Fruit fly (Drosophila melanogaster) whole organism, pupa: ENCODE data around the gene Prestin.

ENCODE experiments used
- CG10348 ChIP-seq: fragments of 200-800 bp; sonication (Bioruptor generic); IDR thresholded peaks from 2 replicates; pipeline ENCODE4 v1.3.6; 2022; ENCODE audit warnings: missing biosample characterization, missing genetic modification characterization
- CG13204 ChIP-seq: fragments of 200-800 bp; sonication (Bioruptor generic); optimal IDR thresholded peaks from 2 replicates; lab custom pipeline; 2018; ENCODE audit warnings: missing biosample characterization, mild to moderate bottlenecking, missing genetic modification characterization, moderate library complexity
- CG14655 ChIP-seq: fragments of 200-800 bp; sonication (Bioruptor generic); optimal IDR thresholded peaks from 3 replicates; lab custom pipeline; 2017; ENCODE audit warnings: mild to moderate bottlenecking, missing biosample characterization, missing genetic modification reagents, missing genetic modification characterization
- CG32121 ChIP-seq: fragments of 200-800 bp; sonication (Bioruptor generic); IDR thresholded peaks from 2 replicates; pipeline ENCODE4 v1.3.6; 2022; ENCODE audit warnings: missing biosample characterization, missing genetic modification characterization
- CG34367 ChIP-seq: fragments of 200-800 bp; sonication (Bioruptor generic); optimal IDR thresholded peaks from 2 replicates; lab custom pipeline; 2018; ENCODE audit warnings: missing biosample characterization, mild to moderate bottlenecking, missing genetic modification characterization
- CG9948 ChIP-seq: fragments of 200-800 bp; sonication (Bioruptor generic); optimal IDR thresholded peaks from 2 replicates; lab custom pipeline; 2018; ENCODE audit warnings: missing biosample characterization, mild to moderate bottlenecking, missing genetic modification characterization, moderate library complexity
- D1 ChIP-seq: fragments of 200-800 bp; sonication (Bioruptor generic); optimal IDR thresholded peaks from 2 replicates; lab custom pipeline; 2018; ENCODE audit warnings: missing biosample characterization, mild to moderate bottlenecking, missing genetic modification characterization, moderate library complexity
- Ets98B ChIP-seq: fragments of 200-800 bp; sonication (Bioruptor generic); IDR thresholded peaks from 2 replicates; pipeline ENCODE4 v1.3.6; 2022; ENCODE audit warnings: missing biosample characterization, missing genetic modification characterization
- Pif1B ChIP-seq: fragments of 200-800 bp; sonication (Bioruptor generic); optimal IDR thresholded peaks from 3 replicates; lab custom pipeline; 2016; ENCODE audit warnings: missing biosample characterization, missing genetic modification characterization
- gl ChIP-seq: fragments of 200-800 bp; sonication (Bioruptor generic); optimal IDR thresholded peaks from 2 replicates; lab custom pipeline; 2018; ENCODE audit warnings: missing biosample characterization, mild to moderate bottlenecking, missing genetic modification characterization
- rn ChIP-seq: fragments of 200-800 bp; sonication (Bioruptor generic); IDR thresholded peaks from 2 replicates; pipeline ENCODE4 v1.3.6; 2022; ENCODE audit warnings: missing biosample characterization, missing genetic modification characterization

DNA sequence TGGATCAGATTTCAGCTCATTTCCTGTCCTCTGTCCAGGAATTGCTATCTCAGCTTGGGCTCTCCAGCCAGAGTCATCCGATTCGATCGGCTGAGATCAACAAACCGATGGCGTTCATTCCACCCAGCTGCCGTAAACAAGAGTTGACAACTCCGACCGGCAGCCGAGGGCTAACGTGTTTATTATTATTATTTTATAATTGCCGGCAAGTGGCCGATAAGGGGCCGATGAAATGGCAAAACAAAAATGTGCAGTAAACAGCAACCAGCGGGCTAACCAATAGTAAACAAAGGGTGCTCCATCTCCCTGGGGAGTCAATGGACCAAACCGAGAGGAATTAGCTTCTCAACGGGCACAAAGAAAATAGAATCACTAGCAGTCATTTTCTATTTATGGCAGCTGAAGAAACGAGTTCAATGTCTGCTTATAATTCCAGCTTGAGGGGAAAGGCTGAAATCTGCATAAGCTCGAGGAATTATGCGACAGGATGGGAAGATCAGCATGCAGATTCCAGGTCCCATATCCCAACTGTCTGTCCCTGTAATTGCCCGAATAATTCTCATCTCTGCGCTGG lies 17.7 kb upstream of the Prestin start:
- TF ChIP-seq CG32121 (GFP tag; lab: Robert Waterston, UW) = no peak
- TF ChIP-seq CG9948 (tag; lab: Kevin White, UChicago) = no peak
- peak; percentile 25 for TF ChIP-seq CG14655 (GFP tag; lab: Kevin White, UChicago)
- TF ChIP-seq gl (tag; lab: Kevin White, UChicago) = no peak
- no peak for TF ChIP-seq CG34367
- peak; percentile 22 for TF ChIP-seq Pif1B (GFP tag; lab: Kevin White, UChicago)
- no peak for TF ChIP-seq Ets98B (GFP tag; lab: Robert Waterston, UW)
- peak; percentile 37 for TF ChIP-seq CG13204 (GFP tag; lab: Kevin White, UChicago)
- no peak for TF ChIP-seq CG10348 (GFP tag; lab: Robert Waterston, UW)
- no peak for TF ChIP-seq D1 (tag; lab: Kevin White, UChicago)
- no peak for TF ChIP-seq rn (GFP tag; lab: Robert Waterston, UW)
